Fruit fly (Drosophila melanogaster): Measurements from ENCODE around the gene t-Grip91.

- TF ChIP-seq CTCF (optimal IDR thresholded peaks at IDR 0.05) = no peak
- no peak for TF ChIP-seq CG8478 (optimal IDR thresholded peaks at IDR 0.05)
Measured at dm6 chr2L:15745989-15746388, 37.9 kb upstream of the t-Grip91 start.
